Worm (Caenorhabditis elegans) whole organism, L4 larva: Measurements from ENCODE around the gene bgnt-1.3.

ENCODE experiments used
- F26F4.8 ChIP-seq: fragments of 200-800 bp; sonication (Bioruptor generic); conservative IDR thresholded peaks from 2 replicates; pipeline ENCODE4 v1.3.6; 2022; ENCODE audit warnings: missing genetic modification characterization, missing compliant biosample characterization
- F37D6.2 ChIP-seq: sonication (generic microtip); optimal IDR thresholded peaks from 2 replicates; lab custom pipeline; 2016; ENCODE audit warnings: mild to moderate bottlenecking, missing genetic modification characterization, missing compliant biosample characterization
- R02D3.7 ChIP-seq: fragments of 150-350 bp; sonication (generic microtip); optimal IDR thresholded peaks from 3 replicates; lab custom pipeline; 2014; ENCODE audit warnings: missing biosample characterization, missing genetic modification characterization
- Y48G9A.11 ChIP-seq: fragments of 200-800 bp; sonication (Bioruptor generic); IDR thresholded peaks from 2 replicates; pipeline ENCODE4 v1.3.6; 2022; ENCODE audit warnings: missing genetic modification reagents, missing genetic modification characterization, missing compliant biosample characterization
- ZK337.2 ChIP-seq: fragments of 200-800 bp; sonication (Bioruptor generic); IDR thresholded peaks from 2 replicates; pipeline ENCODE4 v1.3.6; 2022; ENCODE audit warnings: missing genetic modification reagents, missing genetic modification characterization, missing compliant biosample characterization
- aha-1 ChIP-seq: fragments of 150-350 bp; peaks from one replicate; lab custom pipeline; 2014; ENCODE audit warnings: missing biosample characterization, missing genetic modification characterization
- ama-1 ChIP-seq: fragments of 150-350 bp; optimal IDR thresholded peaks from 2 replicates; lab custom pipeline; 2014; ENCODE audit warnings: inconsistent platforms, mixed read lengths
- ceh-32 ChIP-seq: sonication (generic microtip); optimal IDR thresholded peaks from 2 replicates; lab custom pipeline; 2016; ENCODE audit warnings: mild to moderate bottlenecking, missing genetic modification characterization, missing compliant biosample characterization; ENCODE audit not compliant: poor library complexity
- ceh-62 ChIP-seq: sonication (generic microtip); optimal IDR thresholded peaks from 2 replicates; lab custom pipeline; 2017; ENCODE audit warnings: missing biosample characterization, missing genetic modification characterization
- ces-1 ChIP-seq: fragments of 150-350 bp; sonication (generic microtip); optimal IDR thresholded peaks from 4 replicates; lab custom pipeline; 2014; ENCODE audit warnings: missing biosample characterization, missing genetic modification reagents, missing genetic modification characterization
- cey-2 ChIP-seq: sonication (generic microtip); optimal IDR thresholded peaks from 3 replicates; lab custom pipeline; 2017; ENCODE audit warnings: missing genetic modification characterization, mild to moderate bottlenecking, missing compliant biosample characterization, antibody characterized with exemption, borderline replicate concordance; ENCODE audit not compliant: insufficient read depth
- ctbp-1 ChIP-seq: fragments of 200-800 bp; sonication (Bioruptor generic); IDR thresholded peaks from 2 replicates; pipeline ENCODE4 v1.3.6; 2022; ENCODE audit warnings: missing genetic modification reagents, missing genetic modification characterization, missing compliant biosample characterization
- dmd-6 ChIP-seq: fragments of 200-800 bp; sonication (Bioruptor generic); IDR thresholded peaks from 2 replicates; pipeline ENCODE4 v1.3.6; 2022; ENCODE audit warnings: missing genetic modification reagents, missing genetic modification characterization, missing compliant biosample characterization
- dmd-8 ChIP-seq: fragments of 200-800 bp; sonication (Bioruptor generic); IDR thresholded peaks from 2 replicates; pipeline ENCODE4 v1.3.6; 2022; ENCODE audit warnings: missing genetic modification characterization, missing compliant biosample characterization
- dpl-1 ChIP-seq: fragments of 150-350 bp; optimal IDR thresholded peaks from 2 replicates; lab custom pipeline; 2014; ENCODE audit warnings: missing biosample characterization, missing genetic modification reagents, missing genetic modification characterization
- dve-1 ChIP-seq: sonication (generic microtip); optimal IDR thresholded peaks from 2 replicates; lab custom pipeline; 2017; ENCODE audit warnings: antibody characterized with exemption, mild to moderate bottlenecking, missing genetic modification characterization, missing compliant biosample characterization; ENCODE audit not compliant: insufficient read depth
- egl-27 ChIP-seq: sonication (generic microtip); optimal IDR thresholded peaks from 3 replicates; lab custom pipeline; 2017; ENCODE audit warnings: missing biosample characterization, missing genetic modification reagents, missing genetic modification characterization
- lin-15B ChIP-seq: fragments of 150-350 bp; sonication (generic microtip); optimal IDR thresholded peaks from 3 replicates; lab custom pipeline; 2014; ENCODE audit warnings: missing biosample characterization, missing genetic modification characterization
- lin-39 ChIP-seq: fragments of 150-350 bp; optimal IDR thresholded peaks from 2 replicates; lab custom pipeline; 2014; ENCODE audit warnings: missing biosample characterization, missing genetic modification reagents, missing genetic modification characterization
- lir-3 ChIP-seq: sonication (generic microtip); optimal IDR thresholded peaks from 2 replicates; lab custom pipeline; 2016; ENCODE audit warnings: mild to moderate bottlenecking, missing genetic modification characterization, missing compliant biosample characterization
- lsy-2 ChIP-seq, 2 experiments: fragments of 150-350 bp in 1 of 2; sonication (generic microtip) in 1 of 2; optimal IDR thresholded peaks; 2 replicates each; lab custom pipeline; 2014 to 2017; ENCODE audit warnings: missing biosample characterization in 2 of 2, missing genetic modification characterization in 2 of 2
- madf-9 ChIP-seq: fragments of 200-800 bp; sonication (Bioruptor generic); conservative IDR thresholded peaks from 2 replicates; pipeline ENCODE4 v1.3.6; 2022; ENCODE audit warnings: missing genetic modification reagents, missing genetic modification characterization, missing compliant biosample characterization
- mdl-1 ChIP-seq, 2 experiments: fragments of 150-350 bp in 1 of 2; sonication (generic microtip) in 1 of 2; optimal IDR thresholded peaks; 2 replicates each; lab custom pipeline; 2014 to 2017; ENCODE audit warnings: missing biosample characterization in 2 of 2, missing genetic modification characterization in 2 of 2
- mdt-29 ChIP-seq: fragments of 200-800 bp; sonication (Bioruptor generic); IDR thresholded peaks from 2 replicates; pipeline ENCODE4 v1.3.6; 2022; ENCODE audit warnings: missing genetic modification reagents, missing genetic modification characterization, missing compliant biosample characterization
- nhr-11 ChIP-seq: fragments of 150-350 bp; optimal IDR thresholded peaks from 2 replicates; lab custom pipeline; 2014; ENCODE audit warnings: missing biosample characterization, missing genetic modification characterization
- nhr-111 ChIP-seq: fragments of 200-800 bp; sonication (Bioruptor generic); optimal IDR thresholded peaks from 2 replicates; lab custom pipeline; 2018; ENCODE audit warnings: mild to moderate bottlenecking, missing genetic modification characterization, missing compliant biosample characterization
- nhr-237 ChIP-seq: sonication (generic microtip); optimal IDR thresholded peaks from 2 replicates; lab custom pipeline; 2017; ENCODE audit warnings: missing biosample characterization, missing genetic modification characterization
- nhr-28 ChIP-seq: fragments of 150-350 bp; optimal IDR thresholded peaks from 2 replicates; lab custom pipeline; 2014; ENCODE audit warnings: missing biosample characterization, missing genetic modification characterization
- nhr-77 ChIP-seq: fragments of 150-350 bp; optimal IDR thresholded peaks from 2 replicates; lab custom pipeline; 2014; ENCODE audit warnings: missing biosample characterization, missing genetic modification characterization
- pha-4 ChIP-seq, 2 experiments: fragments of 150-350 bp in 1 of 2; fragments of 200-800 bp in 1 of 2; sonication (Bioruptor generic) in 1 of 2; IDR thresholded peaks in 1 of 2; optimal IDR thresholded peaks in 1 of 2; 2 replicates each; pipeline versions ENCODE4 v1.3.6 to Lab custom; 2014 to 2022; ENCODE audit warnings: missing genetic modification characterization in 2 of 2, missing genetic modification reagents in 2 of 2, missing biosample characterization in 1 of 2, missing compliant biosample characterization in 1 of 2
- pqm-1 ChIP-seq: sonication (generic microtip); optimal IDR thresholded peaks from 2 replicates; lab custom pipeline; 2017; ENCODE audit warnings: missing biosample characterization, missing genetic modification characterization
- sdz-12 ChIP-seq: fragments of 200-800 bp; sonication (Bioruptor generic); optimal IDR thresholded peaks from 2 replicates; lab custom pipeline; 2018; ENCODE audit warnings: mild to moderate bottlenecking, missing genetic modification characterization, missing compliant biosample characterization
- skn-1 ChIP-seq: fragments of 150-350 bp; optimal IDR thresholded peaks from 2 replicates; lab custom pipeline; 2014; ENCODE audit warnings: missing biosample characterization, missing genetic modification characterization
- unc-62 ChIP-seq, 3 experiments: fragments of 150-350 bp in 1 of 3; sonication (generic microtip); optimal IDR thresholded peaks in 2 of 3; peaks in 1 of 3; 1 replicate in 1 of 3; 2 replicates in 2 of 3; lab custom pipeline; 2014 to 2017; ENCODE audit warnings: missing biosample characterization in 3 of 3, missing genetic modification characterization in 3 of 3, missing genetic modification reagents in 3 of 3, missing genotype in 1 of 3
- ztf-11 ChIP-seq: fragments of 150-350 bp; optimal IDR thresholded peaks from 2 replicates; lab custom pipeline; 2014; ENCODE audit warnings: missing biosample characterization, missing genetic modification characterization

The bgnt-1.3 gene

DNA sequence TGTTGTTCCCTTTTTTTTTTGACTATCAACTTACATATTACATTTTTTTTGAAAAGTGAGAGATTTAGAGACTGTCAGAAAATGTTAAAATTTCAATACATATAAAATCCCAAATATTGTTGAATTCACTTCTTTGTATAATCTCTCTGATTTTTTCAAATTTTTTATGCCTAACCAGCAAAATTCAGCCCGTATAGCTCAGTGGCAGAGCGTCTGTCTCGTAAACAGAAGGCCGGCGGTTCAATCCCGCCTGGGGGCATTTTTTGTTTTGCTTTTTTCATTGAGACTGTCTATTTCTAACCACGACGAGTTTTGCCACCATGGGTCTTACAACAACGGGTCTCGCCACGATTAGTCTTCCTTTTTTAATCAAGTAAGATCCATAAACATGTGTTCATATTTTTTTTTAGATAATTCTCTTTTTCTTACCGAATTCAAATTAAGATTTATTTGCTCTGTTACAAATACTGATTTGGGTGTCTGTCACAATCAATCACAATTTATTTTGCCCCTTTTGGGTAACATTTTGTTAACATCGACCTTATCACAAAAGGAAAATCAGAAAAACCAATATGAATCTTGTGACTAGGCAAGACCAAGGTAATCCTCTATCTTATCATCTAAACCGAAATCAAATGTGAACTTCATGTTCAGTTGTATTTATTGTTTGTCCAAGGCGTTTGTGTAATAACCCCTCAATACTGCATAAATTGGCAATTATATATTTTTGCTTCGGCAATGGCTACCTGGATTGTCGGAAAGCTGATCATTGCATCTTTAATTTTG lies 37.1 kb downstream of the bgnt-1.3 start, which contains the start of gene glc-1:
Gene glc-1 (plus strand): TSS at position 663 of the 786 bp plus-strand sequence.
- TF ChIP-seq mdt-29 (GFP tag; lab: Robert Waterston, UW): no peak
- no peak for TF ChIP-seq pha-4 (GFP tag; IDR thresholded peaks at IDR 0.05; lab: Robert Waterston, UW)
- TF ChIP-seq pha-4 (tag; optimal IDR thresholded peaks at IDR 0.05; lab: Kevin White, UChicago): no peak
- TF ChIP-seq lin-15B (tag; lab: Kevin White, UChicago): no peak
- TF ChIP-seq cey-2 (tag; lab: Kevin White, UChicago): no peak
- TF ChIP-seq skn-1 (tag; lab: Kevin White, UChicago): no peak
- peak; percentile 43; the same call in 1 of the 2 replicates for TF ChIP-seq dmd-6 (GFP tag; lab: Robert Waterston, UW)
- no peak for TF ChIP-seq dve-1 (tag; lab: Kevin White, UChicago)
- TF ChIP-seq pqm-1 (tag; lab: Kevin White, UChicago): peak; percentile 56
- TF ChIP-seq nhr-111 (GFP tag; lab: Kevin White, UChicago): no peak
- TF ChIP-seq unc-62 (GFP tag; optimal IDR thresholded peaks at IDR 0.05 in 1 of 2; lab: Kevin White, UChicago): no peak
- TF ChIP-seq unc-62 (tag; optimal IDR thresholded peaks at IDR 0.05; lab: Kevin White, UChicago): no peak
- TF ChIP-seq F26F4.8 (GFP tag; lab: Robert Waterston, UW): no peak
- TF ChIP-seq dpl-1 (GFP tag; lab: Kevin White, UChicago): no peak
- no peak for TF ChIP-seq nhr-237 (tag; lab: Kevin White, UChicago)
- TF ChIP-seq ces-1: no peak
- TF ChIP-seq madf-9: no peak
- TF ChIP-seq nhr-11: no peak
- no peak for TF ChIP-seq ctbp-1
- no peak for TF ChIP-seq lin-39 (tag; lab: Kevin White, UChicago)
- no peak for TF ChIP-seq ceh-32
- TF ChIP-seq nhr-28 (tag; lab: Kevin White, UChicago): peak; percentile 30
- TF ChIP-seq ZK337.2: no peak
- TF ChIP-seq F37D6.2 (tag; lab: Kevin White, UChicago): no peak
- no peak for TF ChIP-seq lir-3

DNA sequence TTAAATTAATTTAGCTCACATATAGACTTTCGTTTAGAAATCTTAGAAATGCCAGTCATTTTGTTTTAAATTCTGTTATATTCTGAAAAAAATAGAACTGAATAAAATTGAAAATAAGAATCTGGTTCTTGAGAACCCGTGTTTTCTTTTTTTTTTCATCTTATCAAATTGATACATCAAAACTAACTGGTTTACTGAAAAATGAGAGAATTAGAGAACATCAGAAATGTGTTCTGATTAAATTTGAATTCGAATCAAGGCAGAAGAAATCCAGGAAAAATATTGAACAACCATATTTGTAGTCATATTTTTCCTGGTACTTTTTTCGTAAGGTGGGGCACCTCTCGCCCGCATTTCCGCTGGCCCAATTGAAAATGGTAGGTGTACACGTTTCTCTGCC lies 37.8 kb downstream of the bgnt-1.3 start, which contains the start of gene F11A5.15:
Gene F11A5.15 (minus strand): TSS at position 101 of the 400 bp plus-strand sequence.
- TF ChIP-seq sdz-12 (no peak), nhr-77 (no peak), ceh-32 (no peak), dmd-8 (GFP tag; lab: Robert Waterston, UW) (no peak), ceh-62 (tag; lab: Kevin White, UChicago) (no peak), ztf-11 (tag; lab: Kevin White, UChicago) (no peak), aha-1 (tag; lab: Kevin White, UChicago) (peak; percentile 87), egl-27 (no peak), ama-1 (lab: Kevin White, UChicago) (no peak), lsy-2 (tag; optimal IDR thresholded peaks at IDR 0.05; lab: Kevin White, UChicago) (no peak), unc-62 (GFP tag; optimal IDR thresholded peaks at IDR 0.05 in 1 of 2; lab: Kevin White, UChicago) (peak in 1 of 2 experiments; percentile 67), unc-62 (tag; optimal IDR thresholded peaks at IDR 0.05; lab: Kevin White, UChicago) (no peak), Y48G9A.11 (no peak)

DNA sequence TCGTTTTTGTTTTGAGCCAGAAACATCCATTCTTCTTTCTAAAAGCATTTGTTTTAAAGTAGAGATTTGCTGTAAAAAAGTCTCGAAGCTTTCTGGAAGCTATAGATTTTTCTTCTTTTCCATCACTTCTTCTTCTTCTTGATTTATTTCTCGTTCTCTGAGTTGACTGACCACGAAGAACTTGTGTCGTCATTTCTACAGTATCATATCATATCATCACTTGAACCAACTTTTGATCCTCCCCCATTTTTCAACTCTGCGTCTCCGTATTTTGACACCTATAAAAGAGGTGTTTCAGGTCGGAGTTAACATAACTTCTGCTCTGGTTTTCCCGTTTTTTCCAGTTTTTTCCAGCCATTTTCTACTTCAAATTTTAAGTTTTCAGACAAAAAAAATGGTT lies 41.8 kb downstream of the bgnt-1.3 start, which contains the start of gene F11A5.9:
Gene F11A5.9 (plus strand): TSS at position 386 of the 400 bp plus-strand sequence.
- TF ChIP-seq nhr-28 (tag; lab: Kevin White, UChicago) (peak; percentile 24), unc-62 (GFP tag; optimal IDR thresholded peaks at IDR 0.05 in 1 of 2; lab: Kevin White, UChicago) (peak in 1 of 2 experiments; percentile 69), unc-62 (tag; optimal IDR thresholded peaks at IDR 0.05; lab: Kevin White, UChicago) (no peak), mdl-1 (tag; optimal IDR thresholded peaks at IDR 0.05; lab: Kevin White, UChicago) (peak in 1 of 2 experiments; percentile 5), R02D3.7 (tag; lab: Kevin White, UChicago) (no peak), pqm-1 (tag; lab: Kevin White, UChicago) (no peak), ces-1 (no peak)
